Fruit fly (Drosophila melanogaster) Kc167 (cell line): ENCODE data around the gene SdhD.

Experiments used
- Myc ChIP-seq: fragments of >200 bp; optimal IDR thresholded peaks from 2 replicates; lab custom pipeline; 2017; ENCODE audit warnings: missing external identifiers
- Sin3A ChIP-seq: fragments of >200 bp; optimal IDR thresholded peaks from 2 replicates; lab custom pipeline; 2018; ENCODE audit warnings: missing external identifiers
- h ChIP-seq: fragments of >200 bp; optimal IDR thresholded peaks from 3 replicates; lab custom pipeline; 2018; ENCODE audit warnings: missing external identifiers
- insv ChIP-seq: fragments of >200 bp; optimal IDR thresholded peaks from 3 replicates; lab custom pipeline; 2018; ENCODE audit warnings: missing external identifiers
- psq ChIP-seq: fragments of >200 bp; optimal IDR thresholded peaks from 2 replicates; lab custom pipeline; 2017; ENCODE audit warnings: missing external identifiers
- ttk ChIP-seq: sonication (Bioruptor generic); optimal IDR thresholded peaks from 2 replicates; lab custom pipeline; 2017; ENCODE audit warnings: missing external identifiers

Gene SdhD

dm6 chr3R:23747446-23747845 is 13.0 kb downstream of the SdhD start:
- TF ChIP-seq h (no peak), Sin3A (lab: Kevin White, UChicago) (no peak), ttk (lab: Kevin White, UChicago) (no peak), Myc (lab: Kevin White, UChicago) (no peak), psq (lab: Kevin White, UChicago) (no peak), insv (lab: Kevin White, UChicago) (no peak)

DNA sequence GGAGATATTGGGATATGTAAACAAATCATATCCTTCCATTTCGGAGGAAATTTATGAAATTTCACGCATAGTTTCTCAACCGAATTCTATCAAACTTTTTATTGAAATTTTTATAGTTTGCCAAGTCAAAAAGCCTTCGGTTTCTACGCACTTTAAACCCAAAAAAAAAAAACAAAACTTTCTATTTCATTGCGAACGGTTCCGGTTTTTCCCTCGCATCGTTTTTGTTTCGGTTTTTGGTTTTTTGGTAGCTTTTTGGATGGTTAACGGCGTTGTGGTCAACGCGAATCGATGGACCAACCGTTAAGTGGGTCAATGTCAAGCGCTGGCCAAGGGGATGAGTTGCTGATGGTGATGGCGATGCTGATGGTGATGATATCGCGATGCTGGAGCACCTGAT is 19.4 kb downstream of the SdhD start:
- TF ChIP-seq insv (lab: Kevin White, UChicago) (no peak), ttk (lab: Kevin White, UChicago) (no peak), psq (lab: Kevin White, UChicago) (no peak), h (no peak), Myc (lab: Kevin White, UChicago) (no peak), Sin3A (lab: Kevin White, UChicago) (no peak)

DNA sequence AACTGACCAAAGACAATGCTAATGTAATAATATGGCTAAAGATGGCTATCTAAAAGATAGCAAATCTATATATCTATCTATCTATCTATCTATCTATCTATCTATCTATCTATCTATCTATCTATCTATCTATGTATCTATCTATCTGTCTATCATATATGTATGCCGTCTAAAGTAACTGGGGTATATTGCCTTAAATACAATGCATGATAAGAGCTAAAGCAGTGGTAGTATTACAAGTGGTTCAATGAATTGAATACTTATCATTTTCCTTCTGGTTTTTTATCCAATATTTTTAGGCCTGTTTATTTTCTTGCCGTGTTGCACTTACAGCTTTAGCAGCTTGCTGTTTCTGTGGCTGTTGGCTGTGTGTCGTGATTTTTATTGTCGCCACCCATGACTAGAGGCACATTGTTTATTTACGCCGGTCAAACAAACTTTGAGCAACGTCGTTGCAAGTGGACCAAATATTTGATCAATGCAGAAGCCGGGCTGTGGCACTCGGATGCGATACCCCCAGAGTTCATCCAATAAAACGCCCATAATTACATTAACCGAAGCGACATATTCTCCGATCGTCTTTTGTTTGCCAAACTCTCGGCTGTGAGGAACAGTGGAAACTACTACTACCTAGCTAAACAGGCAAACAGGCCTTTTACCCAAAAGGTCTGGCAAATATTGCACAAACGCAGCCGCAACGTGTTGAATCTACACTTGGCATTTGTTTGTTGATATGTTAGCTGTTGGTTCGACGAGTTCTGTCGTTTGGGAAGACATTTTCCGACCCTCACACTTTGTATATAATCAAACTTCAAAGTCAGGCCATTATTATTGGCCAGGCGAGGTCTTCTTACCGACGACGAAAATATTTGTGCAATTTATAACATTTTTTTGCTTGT is 22.5 kb downstream of the SdhD start:
- TF ChIP-seq Sin3A (lab: Kevin White, UChicago): no peak
- TF ChIP-seq insv (lab: Kevin White, UChicago): no peak
- no peak for TF ChIP-seq h
- TF ChIP-seq ttk (lab: Kevin White, UChicago): no peak
- TF ChIP-seq Myc (lab: Kevin White, UChicago): no peak
- TF ChIP-seq psq (lab: Kevin White, UChicago): no peak

DNA sequence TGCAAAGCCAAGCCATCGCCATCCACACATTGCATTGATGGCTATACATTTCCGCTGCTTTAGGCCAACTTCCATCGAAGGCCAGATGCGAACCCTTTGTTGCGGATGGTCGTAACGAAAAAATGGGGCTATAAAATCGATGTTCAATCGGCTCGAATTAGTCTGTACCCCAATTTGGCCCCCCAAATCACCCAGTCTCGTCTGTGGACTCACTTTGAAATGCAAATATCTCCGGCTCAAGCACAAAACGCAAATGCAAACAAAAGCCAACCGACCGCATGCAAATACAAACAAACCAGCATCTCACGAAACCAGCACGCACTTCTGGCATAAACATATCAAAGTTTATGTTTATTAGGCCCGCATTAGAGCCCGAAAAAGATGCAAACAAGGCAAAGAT is 24.0 kb downstream of the SdhD start:
- TF ChIP-seq psq (lab: Kevin White, UChicago) (no peak), h (no peak), ttk (lab: Kevin White, UChicago) (no peak), insv (lab: Kevin White, UChicago) (no peak), Myc (lab: Kevin White, UChicago) (no peak), Sin3A (lab: Kevin White, UChicago) (no peak)

dm6 chr3R:23735648-23736047 is 24.8 kb downstream of the SdhD start:
- TF ChIP-seq h (no peak), ttk (lab: Kevin White, UChicago) (no peak), psq (lab: Kevin White, UChicago) (no peak), insv (lab: Kevin White, UChicago) (no peak), Sin3A (lab: Kevin White, UChicago) (no peak), Myc (lab: Kevin White, UChicago) (no peak)

dm6 chr3R:23734573-23735404 is 25.6 kb downstream of the SdhD start:
- no peak for TF ChIP-seq ttk (lab: Kevin White, UChicago)

dm6 chr3R:23733771-23734170 is 26.6 kb downstream of the SdhD start:
- no peak for TF ChIP-seq ttk (lab: Kevin White, UChicago)
- TF ChIP-seq Myc (lab: Kevin White, UChicago): no peak
- TF ChIP-seq h: no peak
- TF ChIP-seq insv (lab: Kevin White, UChicago): no peak
- no peak for TF ChIP-seq Sin3A (lab: Kevin White, UChicago)
- TF ChIP-seq psq (lab: Kevin White, UChicago): no peak

DNA sequence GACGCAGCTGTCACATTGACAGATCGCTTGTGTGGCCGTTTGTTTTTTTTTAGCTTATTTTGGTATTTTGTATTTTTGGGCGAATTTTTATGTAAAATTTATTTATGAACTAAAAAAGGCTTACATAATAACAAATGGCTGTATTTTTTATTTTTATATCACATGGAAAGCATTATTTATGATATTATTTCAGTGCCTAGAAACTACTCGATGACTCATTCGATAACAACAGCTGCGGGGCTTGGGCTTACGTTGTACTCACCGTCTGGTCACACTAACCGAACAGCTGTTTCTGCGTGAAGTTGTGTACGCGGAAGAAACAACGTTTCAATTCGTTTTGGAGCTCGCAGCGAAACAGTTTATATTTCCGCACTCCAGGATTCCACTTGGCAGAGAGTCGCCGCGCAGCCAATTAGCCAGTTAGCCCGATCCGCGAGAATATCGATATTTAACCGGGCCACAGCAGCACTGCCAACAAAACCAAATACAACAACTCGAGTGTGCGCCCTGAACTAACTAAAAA is 27.3 kb downstream of the SdhD start, which contains the start of the genes Hmgcr and Rpn9:
Hmgcr (plus strand) TSS at position 335 of the 523 bp plus-strand sequence.
Rpn9 (minus strand) TSS at position 473 of the 523 bp plus-strand sequence.
- TF ChIP-seq h (no peak), psq (lab: Kevin White, UChicago) (peak; percentile 83)

DNA sequence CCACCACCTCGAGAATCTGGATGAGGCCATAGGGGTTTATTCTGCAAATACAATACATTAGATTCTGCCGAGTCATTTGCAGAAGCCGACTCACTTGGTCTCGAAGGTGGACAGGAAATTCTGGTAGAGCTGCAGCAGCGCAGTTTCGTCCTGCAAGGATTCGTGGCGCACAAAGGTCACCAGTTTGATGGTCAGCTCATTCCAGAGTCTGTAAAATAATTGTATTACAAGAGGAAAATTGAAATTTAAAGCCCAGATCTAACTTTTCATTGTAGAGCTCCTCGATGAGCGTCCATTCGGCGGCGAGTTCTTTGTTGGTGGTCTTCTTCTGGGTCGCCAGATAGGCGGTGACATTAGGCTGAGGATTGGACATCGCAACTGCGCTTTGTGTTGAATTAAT is 27.9 kb downstream of the SdhD start:
- TF ChIP-seq Sin3A (lab: Kevin White, UChicago) (no peak), h (no peak), insv (lab: Kevin White, UChicago) (no peak)

DNA sequence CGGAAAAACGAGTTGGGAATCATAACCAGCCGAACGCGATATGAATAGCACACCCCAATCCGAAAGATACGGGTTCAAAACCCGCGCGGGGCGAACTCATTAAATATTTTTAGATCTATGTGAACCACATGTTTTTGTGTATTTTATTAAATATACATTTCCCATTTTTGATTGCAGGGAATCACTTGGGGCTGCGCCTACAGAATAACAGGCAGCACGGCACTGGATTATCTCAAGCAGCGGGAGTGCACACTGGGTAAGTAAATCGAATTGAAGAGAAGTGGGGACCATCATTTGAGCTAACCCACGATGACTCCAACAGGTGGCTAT is 30.0 kb downstream of the SdhD start:
- TF ChIP-seq ttk (lab: Kevin White, UChicago): no peak
- no peak for TF ChIP-seq Myc (lab: Kevin White, UChicago)
- TF ChIP-seq Sin3A (lab: Kevin White, UChicago): no peak
- no peak for TF ChIP-seq insv (lab: Kevin White, UChicago)
- no peak for TF ChIP-seq h
- no peak for TF ChIP-seq psq (lab: Kevin White, UChicago)

- TF ChIP-seq psq (lab: Kevin White, UChicago) (no peak), h (no peak), insv (lab: Kevin White, UChicago) (no peak), Myc (lab: Kevin White, UChicago) (no peak), Sin3A (lab: Kevin White, UChicago) (no peak), ttk (lab: Kevin White, UChicago) (no peak)
These were observed 30.5 kb downstream of the SdhD start for dm6 chr3R:23729632-23730471.
